Fruit fly (Drosophila melanogaster): Measurements from ENCODE around the gene CatB.

dm6 chr2L:8678955-8679354 lies 26.4 kb upstream of the CatB start:
- no peak for TF ChIP-seq CG8478 (optimal IDR thresholded peaks at IDR 0.05)
- TF ChIP-seq psq (optimal IDR thresholded peaks at IDR 0.05) = no peak
- TF ChIP-seq pan (optimal IDR thresholded peaks at IDR 0.05) = no peak
- no peak for TF ChIP-seq EcR (GFP tag; optimal IDR thresholded peaks at IDR 0.05)
- TF ChIP-seq Dll (optimal IDR thresholded peaks at IDR 0.05) = no peak
